Fruit fly (Drosophila melanogaster) whole organism, prepupa: ENCODE data around the gene CG34132.

ENCODE experiments used
- Blimp-1 ChIP-seq: fragments of 200-800 bp; sonication (Bioruptor generic); optimal IDR thresholded peaks from 3 replicates; lab custom pipeline; 2017; ENCODE audit warnings: missing biosample characterization, missing genetic modification characterization, mild to moderate bottlenecking, moderate library complexity, missing genetic modification reagents
- CG10631 ChIP-seq: fragments of 200-800 bp; sonication (Bioruptor generic); optimal IDR thresholded peaks from 2 replicates; lab custom pipeline; 2016; ENCODE audit warnings: missing biosample characterization, missing genetic modification characterization
- CG10669 ChIP-seq: fragments of 200-800 bp; sonication (Bioruptor generic); optimal IDR thresholded peaks from 3 replicates; lab custom pipeline; 2018; ENCODE audit warnings: missing biosample characterization, mild to moderate bottlenecking, missing genetic modification characterization, moderate library complexity
- CG11902 ChIP-seq: fragments of 200-800 bp; sonication (Bioruptor generic); optimal IDR thresholded peaks from 3 replicates; lab custom pipeline; 2016; ENCODE audit warnings: missing biosample characterization, missing genetic modification characterization
- CG1621 ChIP-seq: fragments of 200-800 bp; sonication (Bioruptor generic); optimal IDR thresholded peaks from 3 replicates; lab custom pipeline; 2018; ENCODE audit warnings: missing biosample characterization, mild to moderate bottlenecking, missing genetic modification characterization
- CG16779 ChIP-seq: fragments of 200-800 bp; sonication (Bioruptor generic); optimal IDR thresholded peaks from 3 replicates; lab custom pipeline; 2017; ENCODE audit warnings: missing biosample characterization, mild to moderate bottlenecking, missing genetic modification characterization
- CG3032 ChIP-seq: fragments of 200-800 bp; optimal IDR thresholded peaks from 2 replicates; lab custom pipeline; 2019; ENCODE audit warnings: missing biosample characterization, mild to moderate bottlenecking, missing genetic modification characterization, moderate library complexity
- CG31627 ChIP-seq: fragments of 200-800 bp; sonication (Bioruptor generic); optimal IDR thresholded peaks from 3 replicates; lab custom pipeline; 2016; ENCODE audit warnings: missing biosample characterization, missing genetic modification characterization
- CG32006 ChIP-seq: fragments of 200-800 bp; sonication (Bioruptor generic); optimal IDR thresholded peaks from 3 replicates; lab custom pipeline; 2017; ENCODE audit warnings: missing biosample characterization, mild to moderate bottlenecking, missing genetic modification characterization
- CG34406 ChIP-seq: fragments of 200-800 bp; sonication (Bioruptor generic); optimal IDR thresholded peaks from 3 replicates; lab custom pipeline; 2016; ENCODE audit warnings: missing biosample characterization, missing genetic modification characterization
- CG3919 ChIP-seq: fragments of 200-800 bp; sonication (Bioruptor generic); optimal IDR thresholded peaks from 3 replicates; lab custom pipeline; 2016; ENCODE audit warnings: missing biosample characterization, missing genetic modification characterization
- CG4318 ChIP-seq: fragments of 200-800 bp; sonication (Bioruptor generic); optimal IDR thresholded peaks from 3 replicates; lab custom pipeline; 2017; ENCODE audit warnings: missing biosample characterization, mild to moderate bottlenecking, missing genetic modification characterization
- CG6163 ChIP-seq: fragments of 200-800 bp; sonication (Bioruptor generic); IDR thresholded peaks from 3 replicates; pipeline ENCODE4 v1.3.6; 2022; ENCODE audit warnings: missing biosample characterization, missing genetic modification characterization
- CG6276 ChIP-seq: fragments of 200-800 bp; sonication (Bioruptor generic); optimal IDR thresholded peaks from 2 replicates; lab custom pipeline; 2017; ENCODE audit warnings: missing biosample characterization, mild to moderate bottlenecking, missing genetic modification characterization
- CG6792 ChIP-seq: fragments of 200-800 bp; sonication (Bioruptor generic); optimal IDR thresholded peaks from 3 replicates; lab custom pipeline; 2016; ENCODE audit warnings: missing biosample characterization, missing genetic modification characterization
- CG6808 ChIP-seq: fragments of 200-800 bp; sonication (Bioruptor generic); optimal IDR thresholded peaks from 3 replicates; lab custom pipeline; 2017; ENCODE audit warnings: missing biosample characterization, missing genetic modification characterization, mild to moderate bottlenecking, moderate library complexity, missing genetic modification reagents
- CG7368 ChIP-seq: fragments of 200-800 bp; sonication (Bioruptor generic); optimal IDR thresholded peaks from 3 replicates; lab custom pipeline; 2016; ENCODE audit warnings: missing biosample characterization, missing genetic modification characterization
- CG8119 ChIP-seq: fragments of 200-800 bp; sonication (Bioruptor generic); IDR thresholded peaks from 3 replicates; pipeline ENCODE4 v1.3.6; 2022; ENCODE audit warnings: missing biosample characterization, missing genetic modification characterization
- CG8632 ChIP-seq: fragments of 200-800 bp; sonication (Bioruptor generic); optimal IDR thresholded peaks from 3 replicates; lab custom pipeline; 2016; ENCODE audit warnings: missing biosample characterization, missing genetic modification characterization
- CG9139 ChIP-seq: fragments of 200-800 bp; sonication (Bioruptor generic); optimal IDR thresholded peaks from 3 replicates; lab custom pipeline; 2017; ENCODE audit warnings: missing biosample characterization, mild to moderate bottlenecking, missing genetic modification characterization
- Eip75B ChIP-seq: fragments of 200-800 bp; sonication (Bioruptor generic); optimal IDR thresholded peaks from 3 replicates; lab custom pipeline; 2016; ENCODE audit warnings: missing biosample characterization, missing genetic modification characterization
- Ets21C ChIP-seq: fragments of 200-800 bp; sonication (Bioruptor generic); optimal IDR thresholded peaks from 3 replicates; lab custom pipeline; 2016; ENCODE audit warnings: missing biosample characterization, missing genetic modification characterization
- Ets96B ChIP-seq: fragments of 200-800 bp; optimal IDR thresholded peaks from 2 replicates; lab custom pipeline; 2019; ENCODE audit warnings: missing biosample characterization, mild to moderate bottlenecking, missing genetic modification characterization, moderate library complexity
- Gug ChIP-seq: fragments of 200-800 bp; sonication (Bioruptor generic); IDR thresholded peaks from 2 replicates; pipeline ENCODE4 v1.3.6; 2022; ENCODE audit warnings: missing biosample characterization, missing genetic modification characterization
- Hr4 ChIP-seq: fragments of 200-800 bp; sonication (Bioruptor generic); optimal IDR thresholded peaks from 3 replicates; lab custom pipeline; 2016; ENCODE audit warnings: missing biosample characterization, missing genetic modification characterization
- Lpt ChIP-seq: fragments of 200-800 bp; sonication (Bioruptor generic); optimal IDR thresholded peaks from 3 replicates; lab custom pipeline; 2016; ENCODE audit warnings: missing biosample characterization, missing genetic modification characterization
- Met ChIP-seq: fragments of 200-800 bp; sonication (Bioruptor generic); optimal IDR thresholded peaks from 3 replicates; lab custom pipeline; 2016; ENCODE audit warnings: missing biosample characterization, missing genetic modification characterization
- Smox ChIP-seq: fragments of 200-800 bp; sonication (Bioruptor generic); optimal IDR thresholded peaks from 3 replicates; lab custom pipeline; 2016; ENCODE audit warnings: missing biosample characterization, missing genetic modification characterization
- Sox14 ChIP-seq: fragments of 200-800 bp; sonication (Bioruptor generic); optimal IDR thresholded peaks from 3 replicates; lab custom pipeline; 2016; ENCODE audit warnings: missing biosample characterization, missing genetic modification characterization
- achi ChIP-seq: fragments of 200-800 bp; sonication (Bioruptor generic); optimal IDR thresholded peaks from 3 replicates; lab custom pipeline; 2016; ENCODE audit warnings: missing biosample characterization, missing genetic modification characterization
- acj6 ChIP-seq: fragments of 200-800 bp; sonication (Bioruptor generic); optimal IDR thresholded peaks from 3 replicates; lab custom pipeline; 2016; ENCODE audit warnings: missing biosample characterization, missing genetic modification characterization
- cyc ChIP-seq: fragments of 200-800 bp; sonication (Bioruptor generic); optimal IDR thresholded peaks from 3 replicates; lab custom pipeline; 2016; ENCODE audit warnings: missing biosample characterization, missing genetic modification characterization
- dac ChIP-seq: fragments of 200-800 bp; sonication (Bioruptor generic); optimal IDR thresholded peaks from 2 replicates; lab custom pipeline; 2017; ENCODE audit warnings: missing biosample characterization, mild to moderate bottlenecking, missing genetic modification characterization
- dsx ChIP-seq: fragments of 200-800 bp; optimal IDR thresholded peaks from 3 replicates; lab custom pipeline; 2019; ENCODE audit warnings: missing biosample characterization, mild to moderate bottlenecking, missing genetic modification characterization, moderate library complexity; ENCODE audit not compliant: poor library complexity, severe bottlenecking
- eg ChIP-seq: fragments of 200-800 bp; sonication (Bioruptor generic); IDR thresholded peaks from 3 replicates; pipeline ENCODE4 v1.3.6; 2022; ENCODE audit warnings: missing biosample characterization, missing genetic modification characterization
- esn ChIP-seq: fragments of 200-800 bp; sonication (Bioruptor generic); optimal IDR thresholded peaks from 2 replicates; lab custom pipeline; 2016; ENCODE audit warnings: missing biosample characterization, mild to moderate bottlenecking, missing genetic modification characterization, moderate library complexity
- fd59A ChIP-seq: fragments of 200-800 bp; sonication (Bioruptor generic); optimal IDR thresholded peaks from 2 replicates; lab custom pipeline; 2017; ENCODE audit warnings: missing biosample characterization, mild to moderate bottlenecking, missing genetic modification characterization, missing genetic modification reagents
- fkh ChIP-seq: fragments of 200-800 bp; sonication (Bioruptor generic); optimal IDR thresholded peaks from 3 replicates; lab custom pipeline; 2017; ENCODE audit warnings: missing biosample characterization, mild to moderate bottlenecking, missing genetic modification characterization, moderate library complexity
- lz ChIP-seq: fragments of 200-800 bp; sonication (Bioruptor generic); optimal IDR thresholded peaks from 3 replicates; lab custom pipeline; 2016; ENCODE audit warnings: missing biosample characterization, missing genetic modification characterization
- net ChIP-seq: fragments of 200-800 bp; sonication (Bioruptor generic); optimal IDR thresholded peaks from 3 replicates; lab custom pipeline; 2016; ENCODE audit warnings: missing biosample characterization, missing genetic modification characterization
- pdm3 ChIP-seq: fragments of 200-800 bp; sonication (Bioruptor generic); optimal IDR thresholded peaks from 3 replicates; lab custom pipeline; 2016; ENCODE audit warnings: missing biosample characterization, missing genetic modification characterization
- salr ChIP-seq, 2 experiments: fragments of 200-800 bp; sonication (Bioruptor generic); optimal IDR thresholded peaks; 3 replicates each; lab custom pipeline; 2016 to 2018; ENCODE audit warnings: missing biosample characterization in 2 of 2, missing genetic modification characterization in 2 of 2, mild to moderate bottlenecking in 1 of 2
- spab ChIP-seq: fragments of 200-800 bp; sonication (Bioruptor generic); optimal IDR thresholded peaks from 2 replicates; lab custom pipeline; 2017; ENCODE audit warnings: missing biosample characterization, mild to moderate bottlenecking, missing genetic modification characterization, missing genetic modification reagents
- ss ChIP-seq, 2 experiments: fragments of 200-800 bp; sonication (Bioruptor generic); optimal IDR thresholded peaks; 2 replicates in 1 of 2; 3 replicates in 1 of 2; lab custom pipeline; 2017 to 2018; ENCODE audit warnings: mild to moderate bottlenecking in 2 of 2, missing biosample characterization in 2 of 2, missing genetic modification characterization in 2 of 2, moderate library complexity in 1 of 2
- vri ChIP-seq: fragments of 200-800 bp; sonication (Bioruptor generic); optimal IDR thresholded peaks from 3 replicates; lab custom pipeline; 2016; ENCODE audit warnings: missing biosample characterization, mild to moderate bottlenecking, missing genetic modification characterization

CG34132 gene

DNA sequence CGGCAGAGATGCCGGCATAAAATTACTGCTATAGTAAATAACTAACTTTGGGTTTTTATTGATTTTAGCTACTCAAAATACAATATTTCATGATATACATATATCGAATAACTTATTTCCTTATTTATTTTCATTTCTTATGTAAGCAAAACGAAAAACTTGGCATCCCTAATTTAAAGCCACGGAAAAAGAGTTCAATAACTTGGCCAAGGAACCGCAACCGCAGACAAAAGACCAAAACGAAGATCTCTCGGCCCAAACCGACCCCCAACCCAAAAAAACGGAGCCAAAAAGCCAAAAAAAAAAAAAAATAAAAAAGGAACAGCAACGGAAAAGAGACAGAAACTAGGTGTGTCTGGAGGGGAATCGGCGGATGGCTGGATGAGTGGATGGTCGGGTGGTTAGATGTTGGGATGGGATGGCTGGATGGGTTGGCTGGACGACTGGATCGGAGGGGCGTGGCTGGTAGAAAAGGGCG, 24.1 kb downstream of the CG34132 start (continued):
- TF ChIP-seq cyc (GFP tag; lab: Kevin White, UChicago): peak; percentile 48
- no peak for TF ChIP-seq CG6276 (GFP tag; lab: Kevin White, UChicago)
- TF ChIP-seq salr (GFP tag; optimal IDR thresholded peaks at IDR 0.05; lab: Kevin White, UChicago): no peak
- TF ChIP-seq CG16779 (tag; lab: Kevin White, UChicago): no peak
- TF ChIP-seq CG10631 (GFP tag; lab: Kevin White, UChicago): no peak
- peak; percentile 31 for TF ChIP-seq pdm3 (GFP tag; lab: Kevin White, UChicago)
- no peak for TF ChIP-seq CG1621 (tag; lab: Kevin White, UChicago)
- TF ChIP-seq CG6163 (GFP tag; lab: Robert Waterston, UW): peak; percentile 61; the same call in 1 of the 3 replicates
- peak; percentile 57 for TF ChIP-seq CG3032
- peak; percentile 53 for TF ChIP-seq lz (GFP tag; lab: Kevin White, UChicago)
- TF ChIP-seq eg (GFP tag; lab: Robert Waterston, UW): no peak
- peak; percentile 57 for TF ChIP-seq Ets96B (tag; lab: Kevin White, UChicago)
- TF ChIP-seq Ets21C: peak; percentile 5
- TF ChIP-seq CG10669 (GFP tag; lab: Kevin White, UChicago): peak; percentile 25
- no peak for TF ChIP-seq dac (GFP tag; lab: Kevin White, UChicago)
- TF ChIP-seq Met (GFP tag; lab: Kevin White, UChicago): peak; percentile 84
- TF ChIP-seq CG9139 (GFP tag; lab: Kevin White, UChicago): peak; percentile 1
- TF ChIP-seq Sox14 (GFP tag; lab: Kevin White, UChicago): peak; percentile 25
- TF ChIP-seq acj6: peak; percentile 11
- TF ChIP-seq Smox (GFP tag; lab: Kevin White, UChicago): peak; percentile 68
- TF ChIP-seq CG31627 (GFP tag; lab: Kevin White, UChicago): peak; percentile 33
- no peak for TF ChIP-seq Hr4 (GFP tag; lab: Kevin White, UChicago)
- no peak for TF ChIP-seq CG32006

DNA sequence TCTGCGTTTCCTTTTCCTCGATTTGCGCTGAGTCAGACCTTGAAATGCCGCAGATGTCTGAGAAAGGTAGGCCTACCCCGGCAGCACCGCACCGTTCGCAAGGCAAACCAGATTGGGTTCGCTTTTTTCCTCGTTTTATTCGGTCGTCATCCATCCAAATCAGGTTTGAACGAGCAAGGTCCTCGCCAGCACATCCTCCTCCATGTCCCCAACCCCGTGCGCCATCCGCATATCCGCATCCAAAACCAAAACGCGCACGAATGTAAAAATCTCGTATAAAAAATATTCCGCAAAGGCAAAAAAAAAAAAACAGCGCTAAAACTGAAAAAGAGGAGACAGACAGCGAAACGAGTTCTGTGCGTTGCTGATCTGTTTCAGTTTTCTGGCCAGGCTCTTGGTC, 24.6 kb downstream of the CG34132 start:
- TF ChIP-seq CG8119 (GFP tag; lab: Robert Waterston, UW) (0 out of 3 replicates have a peak, but pooled peaks have one; percentile 42), achi (GFP tag; lab: Kevin White, UChicago) (peak; percentile 6), dsx (GFP tag; lab: Kevin White, UChicago) (peak; percentile 73), CG1621 (tag; lab: Kevin White, UChicago) (peak; percentile 48), CG11902 (GFP tag; lab: Kevin White, UChicago) (no peak), CG7368 (peak; percentile 25), CG10631 (GFP tag; lab: Kevin White, UChicago) (no peak), CG3919 (GFP tag; lab: Kevin White, UChicago) (peak; percentile 5), CG4318 (GFP tag; lab: Kevin White, UChicago) (no peak), esn (GFP tag; lab: Kevin White, UChicago) (no peak), eg (GFP tag; lab: Robert Waterston, UW) (peak; percentile 44; the same call in 2 of the 3 replicates), ss (GFP tag; optimal IDR thresholded peaks at IDR 0.05; lab: Kevin White, UChicago) (peak; percentile 70 to 86), pdm3 (GFP tag; lab: Kevin White, UChicago) (no peak), CG3032 (no peak), CG16779 (tag; lab: Kevin White, UChicago) (peak; percentile 47), spab (peak; percentile 1), Gug (0 out of 2 replicates have a peak, but pooled peaks have one; percentile 11), CG6276 (GFP tag; lab: Kevin White, UChicago) (peak; percentile 32), Lpt (GFP tag; lab: Kevin White, UChicago) (peak; percentile 49), CG9139 (GFP tag; lab: Kevin White, UChicago) (peak; percentile 65), acj6 (no peak), CG8632 (GFP tag; lab: Kevin White, UChicago) (peak; percentile 9), fkh (GFP tag; lab: Kevin White, UChicago) (no peak), vri (GFP tag; lab: Kevin White, UChicago) (no peak), salr (GFP tag; optimal IDR thresholded peaks at IDR 0.05; lab: Kevin White, UChicago) (no peak), CG34406 (GFP tag; lab: Kevin White, UChicago) (peak; percentile 28), lz (GFP tag; lab: Kevin White, UChicago) (no peak), CG6808 (GFP tag; lab: Kevin White, UChicago) (peak; percentile 39), net (GFP tag; lab: Kevin White, UChicago) (peak; percentile 54), Ets96B (tag; lab: Kevin White, UChicago) (peak; percentile 43), CG6163 (GFP tag; lab: Robert Waterston, UW) (peak; percentile 64; the same call in 2 of the 3 replicates), CG10669 (GFP tag; lab: Kevin White, UChicago) (peak; percentile 39), Sox14 (GFP tag; lab: Kevin White, UChicago) (no peak), CG31627 (GFP tag; lab: Kevin White, UChicago) (no peak), Met (GFP tag; lab: Kevin White, UChicago) (no peak), CG6792 (no peak), fd59A (GFP tag; lab: Kevin White, UChicago) (peak; percentile 20), Eip75B (peak; percentile 46), Blimp-1 (GFP tag; lab: Kevin White, UChicago) (peak; percentile 23)
